Fruit fly (Drosophila melanogaster) whole organism, prepupa: ENCODE data around the gene CAH7.

Experiments
- Blimp-1 ChIP-seq: fragments of 200-800 bp; sonication (Bioruptor generic); optimal IDR thresholded peaks from 3 replicates; lab custom pipeline; 2017; ENCODE audit warnings: missing biosample characterization, missing genetic modification characterization, mild to moderate bottlenecking, moderate library complexity, missing genetic modification reagents
- CG10631 ChIP-seq: fragments of 200-800 bp; sonication (Bioruptor generic); optimal IDR thresholded peaks from 2 replicates; lab custom pipeline; 2016; ENCODE audit warnings: missing biosample characterization, missing genetic modification characterization
- CG10669 ChIP-seq: fragments of 200-800 bp; sonication (Bioruptor generic); optimal IDR thresholded peaks from 3 replicates; lab custom pipeline; 2018; ENCODE audit warnings: missing biosample characterization, mild to moderate bottlenecking, missing genetic modification characterization, moderate library complexity
- CG11294 ChIP-seq: fragments of 200-800 bp; sonication (Bioruptor generic); IDR thresholded peaks from 2 replicates; pipeline ENCODE4 v1.3.6; 2022; ENCODE audit warnings: missing biosample characterization, missing genetic modification characterization
- CG11762 ChIP-seq: fragments of 200-800 bp; sonication (Bioruptor generic); optimal IDR thresholded peaks from 3 replicates; lab custom pipeline; 2016; ENCODE audit warnings: missing biosample characterization, missing genetic modification characterization; ENCODE audit not compliant: insufficient read depth
- CG11902 ChIP-seq: fragments of 200-800 bp; sonication (Bioruptor generic); optimal IDR thresholded peaks from 3 replicates; lab custom pipeline; 2016; ENCODE audit warnings: missing biosample characterization, missing genetic modification characterization
- CG15336 ChIP-seq: fragments of 200-800 bp; sonication (Bioruptor generic); IDR thresholded peaks from 2 replicates; pipeline ENCODE4 v1.3.6; 2022; ENCODE audit warnings: missing biosample characterization, missing genetic modification characterization
- CG3032 ChIP-seq: fragments of 200-800 bp; optimal IDR thresholded peaks from 2 replicates; lab custom pipeline; 2019; ENCODE audit warnings: missing biosample characterization, mild to moderate bottlenecking, missing genetic modification characterization, moderate library complexity
- CG31627 ChIP-seq: fragments of 200-800 bp; sonication (Bioruptor generic); optimal IDR thresholded peaks from 3 replicates; lab custom pipeline; 2016; ENCODE audit warnings: missing biosample characterization, missing genetic modification characterization
- CG32006 ChIP-seq: fragments of 200-800 bp; sonication (Bioruptor generic); optimal IDR thresholded peaks from 3 replicates; lab custom pipeline; 2017; ENCODE audit warnings: missing biosample characterization, mild to moderate bottlenecking, missing genetic modification characterization
- CG34406 ChIP-seq: fragments of 200-800 bp; sonication (Bioruptor generic); optimal IDR thresholded peaks from 3 replicates; lab custom pipeline; 2016; ENCODE audit warnings: missing biosample characterization, missing genetic modification characterization
- CG3919 ChIP-seq: fragments of 200-800 bp; sonication (Bioruptor generic); optimal IDR thresholded peaks from 3 replicates; lab custom pipeline; 2016; ENCODE audit warnings: missing biosample characterization, missing genetic modification characterization
- CG4318 ChIP-seq: fragments of 200-800 bp; sonication (Bioruptor generic); optimal IDR thresholded peaks from 3 replicates; lab custom pipeline; 2017; ENCODE audit warnings: missing biosample characterization, mild to moderate bottlenecking, missing genetic modification characterization
- CG6163 ChIP-seq: fragments of 200-800 bp; sonication (Bioruptor generic); IDR thresholded peaks from 3 replicates; pipeline ENCODE4 v1.3.6; 2022; ENCODE audit warnings: missing biosample characterization, missing genetic modification characterization
- CG6276 ChIP-seq: fragments of 200-800 bp; sonication (Bioruptor generic); optimal IDR thresholded peaks from 2 replicates; lab custom pipeline; 2017; ENCODE audit warnings: missing biosample characterization, mild to moderate bottlenecking, missing genetic modification characterization
- CG6792 ChIP-seq: fragments of 200-800 bp; sonication (Bioruptor generic); optimal IDR thresholded peaks from 3 replicates; lab custom pipeline; 2016; ENCODE audit warnings: missing biosample characterization, missing genetic modification characterization
- CG6854 ChIP-seq: fragments of 200-800 bp; sonication (Bioruptor generic); optimal IDR thresholded peaks from 2 replicates; lab custom pipeline; 2017; ENCODE audit warnings: missing biosample characterization, mild to moderate bottlenecking, missing genetic modification characterization
- CG7368 ChIP-seq: fragments of 200-800 bp; sonication (Bioruptor generic); optimal IDR thresholded peaks from 3 replicates; lab custom pipeline; 2016; ENCODE audit warnings: missing biosample characterization, missing genetic modification characterization
- CG8319 ChIP-seq: fragments of 200-800 bp; sonication (Bioruptor generic); optimal IDR thresholded peaks from 3 replicates; lab custom pipeline; 2016; ENCODE audit warnings: missing biosample characterization, missing genetic modification characterization
- CG8632 ChIP-seq: fragments of 200-800 bp; sonication (Bioruptor generic); optimal IDR thresholded peaks from 3 replicates; lab custom pipeline; 2016; ENCODE audit warnings: missing biosample characterization, missing genetic modification characterization
- CG9139 ChIP-seq: fragments of 200-800 bp; sonication (Bioruptor generic); optimal IDR thresholded peaks from 3 replicates; lab custom pipeline; 2017; ENCODE audit warnings: missing biosample characterization, mild to moderate bottlenecking, missing genetic modification characterization
- Eip75B ChIP-seq: fragments of 200-800 bp; sonication (Bioruptor generic); optimal IDR thresholded peaks from 3 replicates; lab custom pipeline; 2016; ENCODE audit warnings: missing biosample characterization, missing genetic modification characterization
- Eip78C ChIP-seq: fragments of 200-800 bp; sonication (Bioruptor generic); peaks from one replicate; lab custom pipeline; 2016; ENCODE audit warnings: missing biosample characterization, missing genetic modification characterization
- Eip93F ChIP-seq: fragments of 200-800 bp; sonication (Bioruptor generic); optimal IDR thresholded peaks from 2 replicates; lab custom pipeline; 2016; ENCODE audit warnings: missing biosample characterization, mild to moderate bottlenecking, missing genetic modification characterization
- Ets21C ChIP-seq: fragments of 200-800 bp; sonication (Bioruptor generic); optimal IDR thresholded peaks from 3 replicates; lab custom pipeline; 2016; ENCODE audit warnings: missing biosample characterization, missing genetic modification characterization
- Gug ChIP-seq: fragments of 200-800 bp; sonication (Bioruptor generic); IDR thresholded peaks from 2 replicates; pipeline ENCODE4 v1.3.6; 2022; ENCODE audit warnings: missing biosample characterization, missing genetic modification characterization
- Hr38 ChIP-seq: sonication (Bioruptor generic); optimal IDR thresholded peaks from 2 replicates; lab custom pipeline; 2016; ENCODE audit warnings: missing biosample characterization, missing genetic modification characterization
- Hr39 ChIP-seq: fragments of 200-800 bp; sonication (Bioruptor generic); optimal IDR thresholded peaks from 2 replicates; lab custom pipeline; 2016; ENCODE audit warnings: missing biosample characterization, missing genetic modification characterization
- Hr4 ChIP-seq: fragments of 200-800 bp; sonication (Bioruptor generic); optimal IDR thresholded peaks from 3 replicates; lab custom pipeline; 2016; ENCODE audit warnings: missing biosample characterization, missing genetic modification characterization
- Lpt ChIP-seq: fragments of 200-800 bp; sonication (Bioruptor generic); optimal IDR thresholded peaks from 3 replicates; lab custom pipeline; 2016; ENCODE audit warnings: missing biosample characterization, missing genetic modification characterization
- Met ChIP-seq: fragments of 200-800 bp; sonication (Bioruptor generic); optimal IDR thresholded peaks from 3 replicates; lab custom pipeline; 2016; ENCODE audit warnings: missing biosample characterization, missing genetic modification characterization
- OdsH ChIP-seq: fragments of 200-800 bp; sonication (Bioruptor generic); optimal IDR thresholded peaks from 3 replicates; lab custom pipeline; 2016; ENCODE audit warnings: missing biosample characterization, missing genetic modification characterization
- Smox ChIP-seq: fragments of 200-800 bp; sonication (Bioruptor generic); optimal IDR thresholded peaks from 3 replicates; lab custom pipeline; 2016; ENCODE audit warnings: missing biosample characterization, missing genetic modification characterization
- Sox14 ChIP-seq: fragments of 200-800 bp; sonication (Bioruptor generic); optimal IDR thresholded peaks from 3 replicates; lab custom pipeline; 2016; ENCODE audit warnings: missing biosample characterization, missing genetic modification characterization
- Sox15 ChIP-seq: fragments of 200-800 bp; sonication (Bioruptor generic); optimal IDR thresholded peaks from 3 replicates; lab custom pipeline; 2016; ENCODE audit warnings: missing biosample characterization, missing genetic modification characterization
- acj6 ChIP-seq: fragments of 200-800 bp; sonication (Bioruptor generic); optimal IDR thresholded peaks from 3 replicates; lab custom pipeline; 2016; ENCODE audit warnings: missing biosample characterization, missing genetic modification characterization
- cyc ChIP-seq: fragments of 200-800 bp; sonication (Bioruptor generic); optimal IDR thresholded peaks from 3 replicates; lab custom pipeline; 2016; ENCODE audit warnings: missing biosample characterization, missing genetic modification characterization
- dac ChIP-seq: fragments of 200-800 bp; sonication (Bioruptor generic); optimal IDR thresholded peaks from 2 replicates; lab custom pipeline; 2017; ENCODE audit warnings: missing biosample characterization, mild to moderate bottlenecking, missing genetic modification characterization
- dsx ChIP-seq: fragments of 200-800 bp; optimal IDR thresholded peaks from 3 replicates; lab custom pipeline; 2019; ENCODE audit warnings: missing biosample characterization, mild to moderate bottlenecking, missing genetic modification characterization, moderate library complexity; ENCODE audit not compliant: poor library complexity, severe bottlenecking
- eg ChIP-seq: fragments of 200-800 bp; sonication (Bioruptor generic); IDR thresholded peaks from 3 replicates; pipeline ENCODE4 v1.3.6; 2022; ENCODE audit warnings: missing biosample characterization, missing genetic modification characterization
- esn ChIP-seq: fragments of 200-800 bp; sonication (Bioruptor generic); optimal IDR thresholded peaks from 2 replicates; lab custom pipeline; 2016; ENCODE audit warnings: missing biosample characterization, mild to moderate bottlenecking, missing genetic modification characterization, moderate library complexity
- fd59A ChIP-seq: fragments of 200-800 bp; sonication (Bioruptor generic); optimal IDR thresholded peaks from 2 replicates; lab custom pipeline; 2017; ENCODE audit warnings: missing biosample characterization, mild to moderate bottlenecking, missing genetic modification characterization, missing genetic modification reagents
- fd85E ChIP-seq: fragments of 200-800 bp; sonication (Bioruptor generic); optimal IDR thresholded peaks from 3 replicates; lab custom pipeline; 2016; ENCODE audit warnings: missing biosample characterization, missing genetic modification characterization
- fkh ChIP-seq: fragments of 200-800 bp; sonication (Bioruptor generic); optimal IDR thresholded peaks from 3 replicates; lab custom pipeline; 2017; ENCODE audit warnings: missing biosample characterization, mild to moderate bottlenecking, missing genetic modification characterization, moderate library complexity
- lz ChIP-seq: fragments of 200-800 bp; sonication (Bioruptor generic); optimal IDR thresholded peaks from 3 replicates; lab custom pipeline; 2016; ENCODE audit warnings: missing biosample characterization, missing genetic modification characterization
- pdm3 ChIP-seq: fragments of 200-800 bp; sonication (Bioruptor generic); optimal IDR thresholded peaks from 3 replicates; lab custom pipeline; 2016; ENCODE audit warnings: missing biosample characterization, missing genetic modification characterization
- salr ChIP-seq, 2 experiments: fragments of 200-800 bp; sonication (Bioruptor generic); optimal IDR thresholded peaks; 3 replicates each; lab custom pipeline; 2016 to 2018; ENCODE audit warnings: missing biosample characterization in 2 of 2, missing genetic modification characterization in 2 of 2, mild to moderate bottlenecking in 1 of 2
- spab ChIP-seq: fragments of 200-800 bp; sonication (Bioruptor generic); optimal IDR thresholded peaks from 2 replicates; lab custom pipeline; 2017; ENCODE audit warnings: missing biosample characterization, mild to moderate bottlenecking, missing genetic modification characterization, missing genetic modification reagents
- svp ChIP-seq: fragments of 200-800 bp; sonication (Bioruptor generic); peaks from one replicate; lab custom pipeline; 2016; ENCODE audit warnings: missing biosample characterization, missing genetic modification characterization
- topi ChIP-seq: fragments of 200-800 bp; sonication (Bioruptor generic); optimal IDR thresholded peaks from 3 replicates; lab custom pipeline; 2016; ENCODE audit warnings: missing biosample characterization, missing genetic modification characterization
- vri ChIP-seq: fragments of 200-800 bp; sonication (Bioruptor generic); optimal IDR thresholded peaks from 3 replicates; lab custom pipeline; 2016; ENCODE audit warnings: missing biosample characterization, mild to moderate bottlenecking, missing genetic modification characterization

The CAH7 gene

DNA sequence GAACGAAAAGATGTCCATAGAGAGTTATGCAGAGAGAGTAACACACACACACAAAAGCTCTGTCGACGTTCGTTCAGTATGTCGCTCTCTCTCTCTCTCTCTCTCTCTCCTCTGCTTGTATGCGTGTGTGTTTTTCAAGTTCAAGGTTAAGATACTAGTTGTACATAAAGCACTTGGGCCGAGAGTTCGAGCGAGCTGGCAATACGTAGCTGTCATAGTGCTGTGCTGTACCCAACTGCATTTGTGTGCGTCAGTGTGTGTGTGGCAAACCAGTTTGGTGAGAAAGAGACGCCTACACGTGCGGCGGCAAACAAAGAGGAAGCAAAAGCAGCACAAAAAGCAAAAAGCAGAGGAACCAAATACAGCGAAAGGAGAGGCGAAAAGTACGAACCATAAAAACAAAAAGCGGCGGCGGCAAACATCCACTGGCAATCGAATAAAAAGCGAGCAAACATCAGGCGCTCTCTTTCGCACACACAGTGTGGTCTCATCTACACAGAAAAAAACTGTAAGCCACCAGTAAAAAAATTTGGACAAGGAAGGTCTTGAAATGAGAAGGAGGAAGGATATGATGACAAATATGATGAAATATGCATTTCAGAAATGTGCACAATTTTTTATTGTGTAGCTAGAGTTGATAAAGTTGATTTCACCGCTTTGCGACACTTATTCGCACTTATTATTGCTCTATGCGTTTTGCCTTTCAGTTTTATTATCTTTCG lies 24.7 kb upstream of the CAH7 start:
- TF ChIP-seq CG6163 (GFP tag; lab: Robert Waterston, UW) (peak; percentile 96), topi (GFP tag; lab: Kevin White, UChicago) (peak; percentile 87), Lpt (GFP tag; lab: Kevin White, UChicago) (peak; percentile 84), pdm3 (GFP tag; lab: Kevin White, UChicago) (peak; percentile 95), CG9139 (peak; percentile 77), Gug (GFP tag; lab: Robert Waterston, UW) (peak; percentile 93), CG8319 (GFP tag; lab: Kevin White, UChicago) (peak; percentile 82), Hr39 (GFP tag; lab: Kevin White, UChicago) (peak; percentile 92), Met (peak; percentile 86), CG10631 (peak; percentile 95), CG34406 (GFP tag; lab: Kevin White, UChicago) (peak; percentile 87), CG32006 (GFP tag; lab: Kevin White, UChicago) (peak; percentile 93), Eip78C (peak; percentile 98), fkh (peak; percentile 79), CG3032 (tag; lab: Kevin White, UChicago) (peak; percentile 88), acj6 (GFP tag; lab: Kevin White, UChicago) (peak; percentile 95), Sox14 (peak; percentile 91), Sox15 (GFP tag; lab: Kevin White, UChicago) (peak; percentile 87), Blimp-1 (GFP tag; lab: Kevin White, UChicago) (peak; percentile 23), svp (GFP tag; lab: Kevin White, UChicago) (peak; percentile 89), CG8632 (peak; percentile 88), cyc (GFP tag; lab: Kevin White, UChicago) (peak; percentile 85), spab (GFP tag; lab: Kevin White, UChicago) (peak; percentile 88), CG7368 (GFP tag; lab: Kevin White, UChicago) (peak; percentile 91), OdsH (GFP tag; lab: Kevin White, UChicago) (peak; percentile 94), CG4318 (peak; percentile 78), CG10669 (GFP tag; lab: Kevin White, UChicago) (peak; percentile 88), dsx (GFP tag; lab: Kevin White, UChicago) (peak; percentile 85), fd85E (GFP tag; lab: Kevin White, UChicago) (peak; percentile 51), esn (GFP tag; lab: Kevin White, UChicago) (peak; percentile 88), salr (GFP tag; optimal IDR thresholded peaks at IDR 0.05; lab: Kevin White, UChicago) (peak; percentile 90 to 91), CG6276 (GFP tag; lab: Kevin White, UChicago) (peak; percentile 66), CG31627 (peak; percentile 90), CG6854 (GFP tag; lab: Kevin White, UChicago) (no peak), Hr4 (GFP tag; lab: Kevin White, UChicago) (peak; percentile 91), CG6792 (peak; percentile 90), Smox (GFP tag; lab: Kevin White, UChicago) (peak; percentile 84), fd59A (peak; percentile 90), eg (GFP tag; lab: Robert Waterston, UW) (peak; percentile 94), CG11902 (GFP tag; lab: Kevin White, UChicago) (peak; percentile 85), CG15336 (GFP tag; lab: Robert Waterston, UW) (peak; percentile 86), CG3919 (GFP tag; lab: Kevin White, UChicago) (peak; percentile 95), lz (GFP tag; lab: Kevin White, UChicago) (peak; percentile 85), dac (GFP tag; lab: Kevin White, UChicago) (peak; percentile 73), Eip75B (peak; percentile 89), vri (peak; percentile 91), CG11294 (GFP tag; lab: Robert Waterston, UW) (peak; percentile 87), CG11762 (peak; percentile 91), Ets21C (GFP tag; lab: Kevin White, UChicago) (peak; percentile 78), Hr38 (GFP tag; lab: Kevin White, UChicago) (no peak), Eip93F (GFP tag; lab: Kevin White, UChicago) (peak; percentile 39)
